Fruit fly (Drosophila melanogaster) whole organism, adult: ENCODE data around the gene PolI.

Experiments
- Crg-1 ChIP-seq: fragments of 200-800 bp; sonication (Bioruptor generic); optimal IDR thresholded peaks from 2 replicates; lab custom pipeline; 2016; ENCODE audit warnings: missing biosample characterization, missing genetic modification characterization
- bab1 ChIP-seq: fragments of 200-800 bp; sonication (Bioruptor generic); optimal IDR thresholded peaks from 3 replicates; lab custom pipeline; 2019; ENCODE audit warnings: missing biosample characterization, mild to moderate bottlenecking, missing genetic modification characterization, moderate library complexity
- ovo ChIP-seq: fragments of 200-800 bp; sonication (Bioruptor generic); optimal IDR thresholded peaks from 2 replicates; lab custom pipeline; 2016; ENCODE audit warnings: missing biosample characterization, missing genetic modification characterization

DNA sequence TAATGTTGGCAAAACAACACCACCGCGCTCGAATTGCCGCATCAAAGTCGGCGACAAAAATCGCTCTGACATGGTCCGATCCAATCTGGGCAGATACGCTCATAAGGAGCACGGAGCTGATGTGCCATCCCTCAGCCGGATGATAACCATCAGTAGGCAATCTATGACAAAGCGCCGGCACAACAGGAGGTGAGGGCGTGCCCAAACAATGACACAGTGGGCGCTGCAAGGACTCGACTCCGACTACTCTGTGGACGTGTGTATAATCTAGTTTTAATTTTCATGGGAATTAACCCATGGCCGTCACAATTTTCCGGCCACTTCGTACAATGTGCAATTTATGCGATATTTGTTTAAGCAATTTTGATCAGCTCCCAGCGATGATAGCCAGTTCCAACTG, 41.7 kb downstream of the PolI start:
- TF ChIP-seq ovo = no peak
- no peak for TF ChIP-seq Crg-1
- TF ChIP-seq bab1 (GFP tag; lab: Kevin White, UChicago) = no peak
